Worm (Caenorhabditis elegans): ENCODE results near the gene oac-59.

DNA sequence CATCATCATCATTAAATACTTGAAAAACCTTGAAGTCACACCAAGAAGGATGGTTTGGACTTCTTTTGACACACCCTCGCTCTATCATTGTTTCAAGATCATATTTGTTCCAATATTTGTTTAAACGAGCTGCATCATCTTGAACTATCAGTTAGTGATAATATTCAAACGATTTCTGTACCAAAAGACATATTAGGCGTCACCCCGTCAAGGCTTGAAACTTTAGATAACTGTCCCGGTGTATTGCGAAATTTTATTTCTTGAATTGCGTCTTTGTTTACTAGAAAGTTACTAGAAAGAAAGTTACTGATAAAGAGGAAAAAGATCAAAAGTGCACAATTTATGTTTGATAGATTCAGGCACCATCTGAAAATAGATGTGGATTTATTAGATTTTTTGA is 4.9 kb upstream of the oac-59 start:
- no peak for TF ChIP-seq snpc-4 (tag; optimal IDR thresholded peaks at IDR 0.05)
- TF ChIP-seq bed-3 (GFP tag; optimal IDR thresholded peaks at IDR 0.05): no peak
- no peak for TF ChIP-seq elt-1 (tag; optimal IDR thresholded peaks at IDR 0.05; ENCODE audit: borderline replicate concordance, insufficient read depth)
- TF ChIP-seq lsy-2 (tag; optimal IDR thresholded peaks at IDR 0.05): no peak
- TF ChIP-seq unc-62 (GFP tag; optimal IDR thresholded peaks at IDR 0.05): no peak
- TF ChIP-seq nhr-237 (tag; optimal IDR thresholded peaks at IDR 0.05): no peak

Data from whole organism, mixed stage, embryonic.